Fruit fly (Drosophila melanogaster) whole organism, embryonic: ENCODE measurements around the gene CG10584.

Experiments
- ATbp ChIP-seq: fragments of 200-800 bp; sonication (Bioruptor generic); optimal IDR thresholded peaks from 2 replicates; lab custom pipeline; 2017; ENCODE audit warnings: missing biosample characterization, mild to moderate bottlenecking, missing genetic modification characterization, missing genetic modification reagents
- Atf-2 ChIP-seq: fragments of 200-800 bp; sonication (Bioruptor generic); optimal IDR thresholded peaks from 2 replicates; lab custom pipeline; 2016; ENCODE audit warnings: missing biosample characterization, missing genetic modification characterization
- Atf6 ChIP-seq: fragments of 200-800 bp; sonication (Bioruptor generic); IDR thresholded peaks from 2 replicates; pipeline ENCODE4 v1.3.6; 2022; ENCODE audit warnings: missing biosample characterization, missing genetic modification characterization
- BtbVII ChIP-seq: fragments of 200-800 bp; sonication (Bioruptor generic); optimal IDR thresholded peaks from 3 replicates; lab custom pipeline; 2017; ENCODE audit warnings: missing biosample characterization, mild to moderate bottlenecking, missing genetic modification characterization
- CG10654 ChIP-seq: fragments of 200-800 bp; sonication (Bioruptor generic); optimal IDR thresholded peaks from 2 replicates; lab custom pipeline; 2016; ENCODE audit warnings: missing biosample characterization, missing genetic modification characterization
- CG10959 ChIP-seq: fragments of 200-800 bp; sonication (Bioruptor generic); IDR thresholded peaks from 2 replicates; pipeline ENCODE4 v1.3.6; 2022; ENCODE audit warnings: missing biosample characterization, missing genetic modification characterization
- CG12219 ChIP-seq: fragments of 200-800 bp; sonication (Bioruptor generic); optimal IDR thresholded peaks from 3 replicates; lab custom pipeline; 2018; ENCODE audit warnings: missing biosample characterization, mild to moderate bottlenecking, missing genetic modification characterization
- CG12744 ChIP-seq: fragments of 200-800 bp; sonication (Bioruptor generic); optimal IDR thresholded peaks from 2 replicates; lab custom pipeline; 2016; ENCODE audit warnings: missing biosample characterization, missing genetic modification characterization
- CG13123 ChIP-seq: fragments of 200-800 bp; sonication (Bioruptor generic); optimal IDR thresholded peaks from 2 replicates; lab custom pipeline; 2016; ENCODE audit warnings: missing biosample characterization, missing genetic modification characterization
- CG1603 ChIP-seq: fragments of 200-800 bp; sonication (Bioruptor generic); optimal IDR thresholded peaks from 2 replicates; lab custom pipeline; 2019; ENCODE audit warnings: missing biosample characterization, mild to moderate bottlenecking, missing genetic modification characterization, moderate library complexity
- CG16815 ChIP-seq: fragments of 200-800 bp; sonication (Bioruptor generic); optimal IDR thresholded peaks from 3 replicates; lab custom pipeline; 2017; ENCODE audit warnings: missing biosample characterization, mild to moderate bottlenecking, missing genetic modification characterization
- CG17328 ChIP-seq: fragments of 200-800 bp; sonication (Bioruptor generic); IDR thresholded peaks from 2 replicates; pipeline ENCODE4 v1.3.6; 2022; ENCODE audit warnings: missing biosample characterization, missing genetic modification characterization
- CG17361 ChIP-seq: fragments of 200-800 bp; sonication (Bioruptor generic); IDR thresholded peaks from 3 replicates; pipeline ENCODE4 v1.3.6; 2022; ENCODE audit warnings: missing biosample characterization, missing genetic modification characterization
- CG17385 ChIP-seq: fragments of 200-800 bp; sonication (Bioruptor generic); optimal IDR thresholded peaks from 3 replicates; lab custom pipeline; 2018; ENCODE audit warnings: missing biosample characterization, mild to moderate bottlenecking, missing genetic modification characterization
- CG17829 ChIP-seq: fragments of 200-800 bp; optimal IDR thresholded peaks from 2 replicates; lab custom pipeline; 2019; ENCODE audit warnings: missing biosample characterization, mild to moderate bottlenecking, missing genetic modification characterization, moderate library complexity
- CG18619 ChIP-seq: fragments of 200-800 bp; sonication (Bioruptor generic); optimal IDR thresholded peaks from 3 replicates; lab custom pipeline; 2017; ENCODE audit warnings: missing biosample characterization, mild to moderate bottlenecking, missing genetic modification characterization
- CG4328 ChIP-seq: fragments of 200-800 bp; sonication (Bioruptor generic); optimal IDR thresholded peaks from 3 replicates; lab custom pipeline; 2017; ENCODE audit warnings: missing biosample characterization, missing genetic modification reagents, missing genetic modification characterization
- CG6765 ChIP-seq: fragments of 200-800 bp; sonication (Bioruptor generic); optimal IDR thresholded peaks from 3 replicates; lab custom pipeline; 2017; ENCODE audit warnings: missing biosample characterization, mild to moderate bottlenecking, missing genetic modification characterization
- CG7556 ChIP-seq: fragments of 200-800 bp; sonication (Bioruptor generic); optimal IDR thresholded peaks from 2 replicates; lab custom pipeline; 2017; ENCODE audit warnings: missing biosample characterization, mild to moderate bottlenecking, missing genetic modification characterization
- CG7839 ChIP-seq: fragments of 200-800 bp; sonication (Bioruptor generic); optimal IDR thresholded peaks from 3 replicates; lab custom pipeline; 2018; ENCODE audit warnings: missing biosample characterization, mild to moderate bottlenecking, missing genetic modification characterization, moderate library complexity
- CG7963 ChIP-seq: fragments of 200-800 bp; sonication (Bioruptor generic); IDR thresholded peaks from 3 replicates; pipeline ENCODE4 v1.3.6; 2022; ENCODE audit warnings: missing biosample characterization, missing genetic modification characterization; ENCODE audit not compliant: partially characterized antibody
- Chrac-16 ChIP-seq: fragments of 200-800 bp; sonication (Bioruptor generic); optimal IDR thresholded peaks from 3 replicates; lab custom pipeline; 2016; ENCODE audit warnings: missing biosample characterization, missing genetic modification characterization
- Dad ChIP-seq: fragments of 200-800 bp; sonication (Bioruptor generic); optimal IDR thresholded peaks from 3 replicates; lab custom pipeline; 2016; ENCODE audit warnings: missing biosample characterization, missing genetic modification characterization
- E2f2 ChIP-seq: fragments of 200-800 bp; sonication (Bioruptor generic); IDR thresholded peaks from 2 replicates; pipeline ENCODE4 v1.3.6; 2022; ENCODE audit warnings: missing biosample characterization, missing genetic modification characterization
- MBD-R2 ChIP-seq: fragments of 200-800 bp; sonication (Bioruptor generic); IDR thresholded peaks from 2 replicates; pipeline ENCODE4 v1.3.6; 2022; ENCODE audit warnings: missing biosample characterization, missing genetic modification characterization
- NFAT ChIP-seq: fragments of 200-800 bp; sonication (Bioruptor generic); IDR thresholded peaks from 2 replicates; pipeline ENCODE4 v1.3.6; 2022; ENCODE audit warnings: missing biosample characterization, missing genetic modification characterization
- Oli ChIP-seq: fragments of 200-800 bp; sonication (Bioruptor generic); optimal IDR thresholded peaks from 2 replicates; lab custom pipeline; 2018; ENCODE audit warnings: missing biosample characterization, mild to moderate bottlenecking, missing genetic modification characterization, moderate library complexity
- ap ChIP-seq: fragments of 200-800 bp; sonication (Bioruptor generic); IDR thresholded peaks from 2 replicates; pipeline ENCODE4 v1.3.6; 2022; ENCODE audit warnings: missing biosample characterization, missing genetic modification characterization
- ara ChIP-seq: fragments of 200-800 bp; sonication (Bioruptor generic); IDR thresholded peaks from 2 replicates; pipeline ENCODE4 v1.3.6; 2022; ENCODE audit warnings: missing biosample characterization, missing genetic modification characterization
- ash1 ChIP-seq: fragments of 200-800 bp; sonication (Bioruptor generic); optimal IDR thresholded peaks from 2 replicates; lab custom pipeline; 2018; ENCODE audit warnings: missing biosample characterization, mild to moderate bottlenecking, missing genetic modification characterization
- dati ChIP-seq: fragments of 200-800 bp; sonication (Bioruptor generic); IDR thresholded peaks from 2 replicates; pipeline ENCODE4 v1.3.6; 2022; ENCODE audit warnings: missing biosample characterization, missing genetic modification characterization
- esg ChIP-seq: fragments of 200-800 bp; sonication (Bioruptor generic); conservative IDR thresholded peaks from 2 replicates; pipeline ENCODE4 v1.3.6; 2022; ENCODE audit warnings: missing biosample characterization, missing genetic modification characterization
- exex ChIP-seq: fragments of 200-800 bp; sonication (Bioruptor generic); optimal IDR thresholded peaks from 4 replicates; lab custom pipeline; 2018; ENCODE audit warnings: missing biosample characterization, mild to moderate bottlenecking, missing genetic modification characterization, moderate library complexity
- eyg ChIP-seq: fragments of 200-800 bp; sonication (Bioruptor generic); optimal IDR thresholded peaks from 3 replicates; lab custom pipeline; 2016; ENCODE audit warnings: missing biosample characterization, missing genetic modification characterization
- fd102C ChIP-seq: fragments of 200-800 bp; sonication (Bioruptor generic); optimal IDR thresholded peaks from 2 replicates; lab custom pipeline; 2018; ENCODE audit warnings: missing biosample characterization, mild to moderate bottlenecking, missing genetic modification characterization, moderate library complexity
- gsb-n ChIP-seq: fragments of 200-800 bp; sonication (Bioruptor generic); optimal IDR thresholded peaks from 3 replicates; lab custom pipeline; 2018; ENCODE audit warnings: missing biosample characterization, mild to moderate bottlenecking, missing genetic modification characterization
- insv ChIP-seq, 2 experiments: fragments of 200-800 bp; sonication (Bioruptor generic); optimal IDR thresholded peaks; 3 replicates each; lab custom pipeline; 2016 to 2018; ENCODE audit warnings: missing biosample characterization in 2 of 2, missing genetic modification characterization in 2 of 2
- lab ChIP-seq: fragments of 200-800 bp; sonication (Bioruptor generic); optimal IDR thresholded peaks from 3 replicates; lab custom pipeline; 2017; ENCODE audit warnings: missing biosample characterization, missing genetic modification characterization, mild to moderate bottlenecking, moderate library complexity, missing genetic modification reagents
- lilli ChIP-seq: fragments of 200-800 bp; sonication (Bioruptor generic); optimal IDR thresholded peaks from 3 replicates; lab custom pipeline; 2016; ENCODE audit warnings: missing biosample characterization, missing genetic modification characterization
- nmo ChIP-seq: fragments of 200-800 bp; sonication (Bioruptor generic); optimal IDR thresholded peaks from 2 replicates; lab custom pipeline; 2018; ENCODE audit warnings: missing biosample characterization, mild to moderate bottlenecking, missing genetic modification characterization, moderate library complexity
- phol ChIP-seq: fragments of 200-800 bp; sonication (Bioruptor generic); optimal IDR thresholded peaks from 3 replicates; lab custom pipeline; 2018; ENCODE audit warnings: missing biosample characterization, mild to moderate bottlenecking, missing genetic modification characterization, moderate library complexity
- pzg ChIP-seq: fragments of 200-800 bp; sonication (Bioruptor generic); optimal IDR thresholded peaks from 3 replicates; lab custom pipeline; 2018; ENCODE audit warnings: missing biosample characterization, mild to moderate bottlenecking, missing genetic modification characterization, moderate library complexity
- ro ChIP-seq: fragments of 200-800 bp; sonication (Bioruptor generic); IDR thresholded peaks from 2 replicates; pipeline ENCODE4 v1.3.6; 2022; ENCODE audit warnings: missing biosample characterization, missing genetic modification characterization
- sd ChIP-seq: fragments of 200-800 bp; sonication (Bioruptor generic); optimal IDR thresholded peaks from 3 replicates; lab custom pipeline; 2018; ENCODE audit warnings: missing biosample characterization, mild to moderate bottlenecking, missing genetic modification characterization, moderate library complexity
- sob ChIP-seq: fragments of 200-800 bp; sonication (Bioruptor generic); IDR thresholded peaks from 2 replicates; pipeline ENCODE4 v1.3.6; 2022; ENCODE audit warnings: missing biosample characterization, missing genetic modification characterization
- tio ChIP-seq: fragments of 200-800 bp; sonication (Bioruptor generic); optimal IDR thresholded peaks from 2 replicates; lab custom pipeline; 2017; ENCODE audit warnings: missing biosample characterization, missing genetic modification characterization, inconsistent platforms
- tx ChIP-seq: fragments of 200-800 bp; sonication (Bioruptor generic); optimal IDR thresholded peaks from 2 replicates; lab custom pipeline; 2016; ENCODE audit warnings: missing biosample characterization, missing genetic modification characterization
- unpg ChIP-seq: fragments of 200-800 bp; sonication (Bioruptor generic); optimal IDR thresholded peaks from 3 replicates; lab custom pipeline; 2018; ENCODE audit warnings: missing biosample characterization, mild to moderate bottlenecking, missing genetic modification characterization, moderate library complexity
- z ChIP-seq: fragments of 200-800 bp; sonication (Bioruptor generic); IDR thresholded peaks from 3 replicates; pipeline ENCODE4 v1.3.6; 2022; ENCODE audit warnings: missing biosample characterization, missing genetic modification characterization

The CG10584 gene

DNA sequence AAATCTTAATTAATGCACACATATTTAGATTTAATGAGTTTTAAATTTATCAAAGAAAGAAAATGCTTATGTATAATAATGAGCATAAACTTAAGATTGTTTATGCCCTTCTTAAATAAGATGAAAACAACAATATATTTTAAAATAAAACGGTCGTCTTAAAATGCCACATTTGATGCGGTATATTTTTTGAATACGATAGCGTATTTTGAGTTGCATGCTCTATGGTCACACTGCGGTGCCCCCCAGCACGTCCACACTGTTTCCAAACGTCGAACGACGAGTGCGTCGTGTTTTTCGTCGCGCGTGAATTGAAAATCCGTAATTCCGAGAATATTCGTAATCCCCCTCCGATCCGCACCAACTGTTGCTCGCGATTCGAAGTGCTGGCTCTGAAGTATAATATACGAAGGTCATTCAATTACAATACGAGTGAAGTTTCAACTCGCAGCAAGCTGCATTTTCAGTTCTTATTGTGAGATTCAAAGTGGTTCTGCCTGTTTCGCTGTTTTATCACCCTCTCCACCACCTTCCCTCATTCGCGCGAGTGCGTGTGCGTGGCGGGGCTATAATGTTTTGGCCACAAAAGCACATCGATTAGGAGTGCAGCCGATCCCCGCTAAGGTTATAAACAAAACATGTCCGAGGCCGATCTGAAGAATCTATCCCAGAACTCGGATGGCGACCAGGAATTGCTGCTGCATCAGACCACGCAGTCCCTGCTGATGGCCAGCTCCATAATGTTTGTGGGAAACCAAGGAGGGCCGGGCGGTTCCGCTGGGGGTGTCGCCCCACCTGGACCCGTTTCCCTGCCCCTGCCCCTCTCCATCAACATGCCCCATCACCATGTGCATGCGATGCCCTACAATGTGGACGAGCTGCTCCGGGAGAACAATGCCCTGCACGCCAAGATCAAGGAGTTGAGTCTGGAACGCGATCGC is 3.4 kb upstream of the CG10584 start, which contains the start of gene siz (continued):
- TF ChIP-seq Oli (tag; lab: Kevin White, UChicago), result no peak
- TF ChIP-seq lab (GFP tag; lab: Kevin White, UChicago), result peak; percentile 58
- TF ChIP-seq CG7839 (tag; lab: Kevin White, UChicago), result no peak
- no peak for TF ChIP-seq CG10654
- peak; percentile 45 for TF ChIP-seq gsb-n (tag; lab: Kevin White, UChicago)
- no peak for TF ChIP-seq CG17328
- peak; percentile 8 for TF ChIP-seq CG4328 (GFP tag; lab: Kevin White, UChicago)
- peak; percentile 62 for TF ChIP-seq CG1603 (tag; lab: Kevin White, UChicago)
- no peak for TF ChIP-seq ara
- no peak for TF ChIP-seq fd102C (GFP tag; lab: Kevin White, UChicago)
- peak; percentile 21 for TF ChIP-seq Atf-2
- no peak for TF ChIP-seq BtbVII (GFP tag; lab: Kevin White, UChicago)
- TF ChIP-seq eyg, result no peak
- peak; percentile 63 for TF ChIP-seq nmo (GFP tag; lab: Kevin White, UChicago)
- TF ChIP-seq Dad, result no peak
- TF ChIP-seq ro (GFP tag; lab: Robert Waterston, UW), result no peak
- peak; percentile 41 for TF ChIP-seq CG12219 (GFP tag; lab: Kevin White, UChicago)
- TF ChIP-seq E2f2, result peak; percentile 77
- peak; percentile 67 for TF ChIP-seq ash1 (GFP tag; lab: Kevin White, UChicago)
- no peak for TF ChIP-seq CG18619
- peak; percentile 35; the same call in 1 of the 2 replicates for TF ChIP-seq sob (GFP tag; lab: Robert Waterston, UW)
- TF ChIP-seq ap (GFP tag; lab: Robert Waterston, UW), result no peak
- no peak for TF ChIP-seq esg
- peak; percentile 37; the same call in 1 of the 3 replicates for TF ChIP-seq CG17361 (GFP tag; lab: Robert Waterston, UW)
- TF ChIP-seq CG6765 (GFP tag; lab: Kevin White, UChicago), result peak; percentile 14
- no peak for TF ChIP-seq ATbp
- TF ChIP-seq z (GFP tag; lab: Robert Waterston, UW), result no peak
- TF ChIP-seq MBD-R2 (GFP tag; lab: Robert Waterston, UW), result no peak
- no peak for TF ChIP-seq CG13123 (GFP tag; lab: Kevin White, UChicago)
- peak; percentile 17 for TF ChIP-seq lilli
- peak; percentile 26 for TF ChIP-seq CG7556 (GFP tag; lab: Kevin White, UChicago)
- TF ChIP-seq pzg (GFP tag; lab: Kevin White, UChicago), result peak; percentile 90
- TF ChIP-seq CG10959, result no peak
- peak; percentile 26 for TF ChIP-seq phol (tag; lab: Kevin White, UChicago)
- no peak for TF ChIP-seq tio (GFP tag; lab: Kevin White, UChicago)
- peak in 1 of 2 experiments; percentile 60 for TF ChIP-seq insv (GFP tag; optimal IDR thresholded peaks at IDR 0.05; lab: Kevin White, UChicago)
- TF ChIP-seq CG7963 (GFP tag; lab: Robert Waterston, UW), result no peak
- TF ChIP-seq CG17829 (tag; lab: Kevin White, UChicago), result peak; percentile 43
- TF ChIP-seq unpg (GFP tag; lab: Kevin White, UChicago), result no peak
- TF ChIP-seq CG17385, result peak; percentile 23
- TF ChIP-seq CG16815, result no peak
- no peak for TF ChIP-seq Chrac-16 (GFP tag; lab: Kevin White, UChicago)
- peak; percentile 37 for TF ChIP-seq sd (tag; lab: Kevin White, UChicago)
- TF ChIP-seq CG12744 (GFP tag; lab: Kevin White, UChicago), result no peak
- no peak for TF ChIP-seq exex (tag; lab: Kevin White, UChicago)
- no peak for TF ChIP-seq dati (GFP tag; lab: Robert Waterston, UW)
- 0 out of 2 replicates have a peak, but pooled peaks have one; percentile 24 for TF ChIP-seq Atf6
- 0 out of 2 replicates have a peak, but pooled peaks have one; percentile 9 for TF ChIP-seq NFAT (GFP tag; lab: Robert Waterston, UW)
- TF ChIP-seq tx (GFP tag; lab: Kevin White, UChicago), result no peak
